Worm (Caenorhabditis elegans): ENCODE results near the gene cest-30.
A peak's percentile ranks its signal among the peaks of the same experiment; 100 is the strongest.

cest-30 gene

DNA sequence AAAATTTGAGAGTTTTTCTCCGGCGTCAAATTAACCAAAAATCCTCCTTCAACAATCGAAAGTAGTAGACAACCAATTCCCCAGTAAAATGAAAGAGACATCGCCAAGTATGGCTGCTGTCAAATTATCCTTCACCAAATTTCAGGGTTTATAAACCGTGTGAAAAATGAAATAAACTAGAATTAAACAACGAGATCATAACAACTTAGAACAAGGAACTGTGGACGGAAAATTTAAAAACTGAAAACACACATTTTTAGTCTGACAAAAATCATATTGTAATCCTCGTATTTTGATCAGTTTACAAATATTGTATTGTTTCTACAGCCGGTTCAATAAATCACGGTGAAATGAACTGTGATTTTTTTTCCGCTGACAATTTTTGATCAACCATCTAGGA is at the start of gene cest-30:
Gene cest-30 (minus strand): TSS at position 101 of the 400 bp plus-strand sequence.
- no peak for TF ChIP-seq nhr-42 (GFP tag; IDR thresholded peaks at IDR 0.05)
- no peak for TF ChIP-seq nhr-237 (tag; optimal IDR thresholded peaks at IDR 0.05)
- TF ChIP-seq aly-2 (tag; optimal IDR thresholded peaks at IDR 0.05), result no peak
- no peak for TF ChIP-seq sdz-12 (GFP tag; optimal IDR thresholded peaks at IDR 0.05)
- no peak for TF ChIP-seq madf-5 (GFP tag; IDR thresholded peaks at IDR 0.05)
- no peak for TF ChIP-seq nhr-77 (tag; optimal IDR thresholded peaks at IDR 0.05)
- no peak for TF ChIP-seq Y75B8A.6 (GFP tag; IDR thresholded peaks at IDR 0.05)
- no peak for TF ChIP-seq hlh-30 (tag; optimal IDR thresholded peaks at IDR 0.05; ENCODE audit: insufficient read depth)
- no peak for TF ChIP-seq T26A8.4 (GFP tag; IDR thresholded peaks at IDR 0.05)
- no peak for TF ChIP-seq ceh-82 (tag; optimal IDR thresholded peaks at IDR 0.05)
- no peak for TF ChIP-seq daf-8 (GFP tag; IDR thresholded peaks at IDR 0.05)
- TF ChIP-seq ces-1 (GFP tag; optimal IDR thresholded peaks at IDR 0.05), result no peak
- TF ChIP-seq ceh-20 (GFP tag; IDR thresholded peaks at IDR 0.05), result no peak
- no peak for TF ChIP-seq dpl-1 (GFP tag; optimal IDR thresholded peaks at IDR 0.05)

DNA sequence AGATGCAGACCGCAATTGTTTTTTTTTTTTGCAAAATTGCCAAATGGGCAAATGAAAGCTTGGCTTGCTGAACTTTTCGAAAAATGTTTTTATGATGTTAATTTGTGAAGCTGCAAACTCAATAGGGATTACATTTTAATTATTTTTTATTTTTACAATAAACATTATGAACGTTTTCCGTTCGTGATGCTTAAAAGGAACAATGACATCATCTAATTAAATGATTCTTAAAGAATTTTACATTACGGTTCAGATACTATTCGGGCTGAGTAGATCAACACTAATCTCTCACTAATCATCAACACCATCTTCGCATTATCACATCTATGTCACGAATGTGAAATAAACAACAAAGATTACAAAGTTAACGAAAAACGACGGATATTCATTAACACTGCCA is 49.6 kb upstream of the cest-30 start, which contains the start of gene C10G8.3:
Gene C10G8.3 (plus strand): TSS at position 301 of the 400 bp plus-strand sequence.
- TF ChIP-seq ceh-82 (tag; optimal IDR thresholded peaks at IDR 0.05) (no peak), F10B5.3 (tag; optimal IDR thresholded peaks at IDR 0.05) (no peak), D1046.2 (GFP tag; IDR thresholded peaks at IDR 0.05) (no peak), unc-62 (GFP tag; optimal IDR thresholded peaks at IDR 0.05 in 1 of 2) (peak in 1 of 2 experiments; percentile 45), unc-62 (tag; optimal IDR thresholded peaks at IDR 0.05) (no peak), dmd-6 (GFP tag; IDR thresholded peaks at IDR 0.05) (no peak)

DNA sequence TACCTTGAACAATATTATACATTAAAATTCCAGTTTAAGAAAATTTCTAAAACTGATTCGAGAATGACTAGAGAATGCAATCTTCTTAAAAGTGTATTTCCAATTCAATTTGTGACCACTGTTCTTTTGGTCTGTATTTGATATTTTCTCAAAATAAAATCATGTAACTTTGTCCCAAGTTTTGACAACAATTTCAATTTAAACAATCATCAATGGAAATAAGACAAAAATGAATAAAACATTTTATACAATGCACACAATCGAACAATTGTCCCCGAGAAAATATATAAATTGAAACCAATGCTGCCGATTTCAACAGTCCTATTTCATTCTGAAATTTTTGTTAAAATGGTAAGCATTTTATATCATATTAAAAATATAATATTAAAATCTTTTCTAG is 48.7 kb upstream of the cest-30 start, which contains the start of gene C10G8.4:
Gene C10G8.4 (plus strand): TSS at position 301 of the 400 bp plus-strand sequence.
- TF ChIP-seq ctbp-1 (GFP tag; IDR thresholded peaks at IDR 0.05), result no peak
- TF ChIP-seq dve-1 (tag; optimal IDR thresholded peaks at IDR 0.05; ENCODE audit: insufficient read depth), result no peak
- no peak for TF ChIP-seq nhr-76 (tag; optimal IDR thresholded peaks at IDR 0.05)
- no peak for TF ChIP-seq ceh-20 (GFP tag; IDR thresholded peaks at IDR 0.05)
- TF ChIP-seq egl-43 (GFP tag; IDR thresholded peaks at IDR 0.05), result no peak
- no peak for TF ChIP-seq pha-4 (GFP tag; IDR thresholded peaks at IDR 0.05)
- no peak for TF ChIP-seq pha-4 (tag; optimal IDR thresholded peaks at IDR 0.05)
- TF ChIP-seq nhr-111 (GFP tag; optimal IDR thresholded peaks at IDR 0.05), result no peak

DNA sequence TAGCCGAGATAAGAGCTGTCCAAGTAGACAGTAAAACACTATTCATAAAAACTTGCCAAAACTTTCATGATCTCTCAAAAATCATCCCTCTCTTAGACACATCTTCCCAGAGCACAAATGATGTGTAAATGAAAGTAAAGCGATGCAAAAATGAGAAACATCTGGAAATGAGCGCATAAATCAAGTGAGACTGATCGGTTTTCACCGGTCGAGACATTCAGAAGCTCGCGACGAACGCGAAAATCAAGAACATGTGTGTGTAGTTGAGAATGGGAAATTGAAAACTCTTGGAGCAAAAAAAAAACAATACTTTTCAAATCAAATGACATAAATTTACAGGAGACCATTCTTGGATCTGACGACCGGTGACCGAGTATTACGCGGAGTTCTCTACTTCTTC is 41.5 kb upstream of the cest-30 start:
- TF ChIP-seq duxl-1 (tag; optimal IDR thresholded peaks at IDR 0.05; ENCODE audit: poor library complexity) (no peak), lin-39 (tag; optimal IDR thresholded peaks at IDR 0.05) (no peak), F44E2.7 (GFP tag; IDR thresholded peaks at IDR 0.05) (no peak), lin-29 (GFP tag; IDR thresholded peaks at IDR 0.05) (no peak), ceh-82 (tag; optimal IDR thresholded peaks at IDR 0.05) (no peak), dmd-9 (GFP tag; IDR thresholded peaks at IDR 0.05) (no peak), nhr-28 (tag; optimal IDR thresholded peaks at IDR 0.05) (no peak), mes-2 (tag; optimal IDR thresholded peaks at IDR 0.05; ENCODE audit: poor library complexity, severe bottlenecking) (no peak), daf-16 (GFP tag; optimal IDR thresholded peaks at IDR 0.05) (no peak), daf-16 (tag; optimal IDR thresholded peaks at IDR 0.05) (no peak), zip-11 (GFP tag; IDR thresholded peaks at IDR 0.05) (no peak), nhr-41 (GFP tag; IDR thresholded peaks at IDR 0.05) (no peak), ceh-28 (tag; optimal IDR thresholded peaks at IDR 0.05) (no peak), set-16 (GFP tag; IDR thresholded peaks at IDR 0.05) (no peak), lin-1 (GFP tag; IDR thresholded peaks at IDR 0.05) (no peak), unc-62 (GFP tag; optimal IDR thresholded peaks at IDR 0.05 in 1 of 2) (no peak), unc-62 (tag; optimal IDR thresholded peaks at IDR 0.05) (no peak), pqm-1 (tag; optimal IDR thresholded peaks at IDR 0.05) (no peak), T20F7.1 (GFP tag; optimal IDR thresholded peaks at IDR 0.05) (no peak), F10B5.3 (tag; optimal IDR thresholded peaks at IDR 0.05) (no peak)

All from whole organism, L4 larva.